Worm (Caenorhabditis elegans): ENCODE results near the gene K02A6.3.
A peak's percentile ranks its signal among the peaks of the same experiment; 100 is the strongest.

K02A6.3 gene

DNA sequence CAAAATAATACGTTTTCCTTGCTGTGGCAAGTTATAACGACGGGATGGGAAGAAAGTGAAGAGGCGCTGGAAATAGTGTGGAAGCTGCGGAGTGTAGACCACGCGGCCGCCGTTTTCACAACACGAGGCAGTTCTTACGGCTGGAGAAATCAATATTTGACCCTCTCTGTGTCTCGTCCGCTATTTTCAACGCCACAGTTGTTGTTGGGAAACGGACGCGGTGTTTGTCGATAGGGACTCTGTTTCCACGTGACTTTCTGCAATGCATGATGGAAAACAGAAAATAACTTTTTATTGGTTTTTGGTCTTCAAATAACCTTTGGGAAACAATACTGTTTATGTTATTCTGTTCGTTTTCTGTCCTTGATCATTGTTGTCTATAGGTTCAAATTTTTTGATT, at the start of gene K02A6.3 (continued):
- TF ChIP-seq C16A3.4 (tag; optimal IDR thresholded peaks at IDR 0.05): peak; percentile 90
- TF ChIP-seq nhr-71 (tag; optimal IDR thresholded peaks at IDR 0.05): peak; percentile 98
- peak; percentile 62 for TF ChIP-seq skn-1 (tag; optimal IDR thresholded peaks at IDR 0.05)
- TF ChIP-seq lin-39 (tag; optimal IDR thresholded peaks at IDR 0.05): peak; percentile 71
- peak; percentile 99 for TF ChIP-seq nhr-85 (tag)
- no peak for TF ChIP-seq ets-5 (GFP tag; IDR thresholded peaks at IDR 0.05)
- TF ChIP-seq lin-13 (GFP tag; optimal IDR thresholded peaks at IDR 0.05): peak; percentile 78
- no peak for TF ChIP-seq efl-3 (GFP tag; optimal IDR thresholded peaks at IDR 0.05)
- peak; percentile 33 for TF ChIP-seq fkh-4 (tag; optimal IDR thresholded peaks at IDR 0.05; ENCODE audit: borderline replicate concordance)
- peak; percentile 69 for TF ChIP-seq nhr-77 (tag; optimal IDR thresholded peaks at IDR 0.05)
- TF ChIP-seq ceh-88 (GFP tag; IDR thresholded peaks at IDR 0.05): peak; percentile 76
- no peak for TF ChIP-seq Y116A8C.19 (tag; optimal IDR thresholded peaks at IDR 0.05; ENCODE audit: borderline replicate concordance)
- TF ChIP-seq nhr-19 (GFP tag; conservative IDR thresholded peaks at IDR 0.05): peak; percentile 95
- peak; percentile 83 for TF ChIP-seq grh-1 (GFP tag; IDR thresholded peaks at IDR 0.05)
- peak; percentile 51 for TF ChIP-seq mab-9 (GFP tag; IDR thresholded peaks at IDR 0.05)
- peak; percentile 81 to 100 for TF ChIP-seq mdl-1 (tag; optimal IDR thresholded peaks at IDR 0.05)
- peak; percentile 57 for TF ChIP-seq sox-4 (tag; optimal IDR thresholded peaks at IDR 0.05)
- peak; percentile 77 for TF ChIP-seq ama-1 (optimal IDR thresholded peaks at IDR 0.05)
- TF ChIP-seq nhr-237 (tag; optimal IDR thresholded peaks at IDR 0.05): peak; percentile 43
- peak; percentile 96 for TF ChIP-seq nhr-90 (tag; optimal IDR thresholded peaks at IDR 0.05; ENCODE audit: poor library complexity)
- TF ChIP-seq mef-2 (tag; optimal IDR thresholded peaks at IDR 0.05): peak; percentile 85
- peak; percentile 65 for TF ChIP-seq ztf-4 (tag; optimal IDR thresholded peaks at IDR 0.05)
- peak; percentile 91 for TF ChIP-seq rnt-1 (tag; optimal IDR thresholded peaks at IDR 0.05)
- peak; percentile 62 to 89 for TF ChIP-seq lin-35 (GFP tag; optimal IDR thresholded peaks at IDR 0.05)
- peak; percentile 98 for TF ChIP-seq nhr-20 (tag; optimal IDR thresholded peaks at IDR 0.05)
- peak; percentile 46; the same call in 1 of the 2 replicates for TF ChIP-seq isw-1 (GFP tag; IDR thresholded peaks at IDR 0.05)
- no peak for TF ChIP-seq unc-62 (GFP tag; optimal IDR thresholded peaks at IDR 0.05)
- TF ChIP-seq hlh-17 (GFP tag; optimal IDR thresholded peaks at IDR 0.05; ENCODE audit: borderline replicate concordance): no peak
- TF ChIP-seq fos-1 (tag; optimal IDR thresholded peaks at IDR 0.05): peak; percentile 77
- TF ChIP-seq snpc-4 (tag; optimal IDR thresholded peaks at IDR 0.05): peak; percentile 74
- peak in 1 of 2 experiments; percentile 26 for TF ChIP-seq egl-27 (tag; optimal IDR thresholded peaks at IDR 0.05)

DNA sequence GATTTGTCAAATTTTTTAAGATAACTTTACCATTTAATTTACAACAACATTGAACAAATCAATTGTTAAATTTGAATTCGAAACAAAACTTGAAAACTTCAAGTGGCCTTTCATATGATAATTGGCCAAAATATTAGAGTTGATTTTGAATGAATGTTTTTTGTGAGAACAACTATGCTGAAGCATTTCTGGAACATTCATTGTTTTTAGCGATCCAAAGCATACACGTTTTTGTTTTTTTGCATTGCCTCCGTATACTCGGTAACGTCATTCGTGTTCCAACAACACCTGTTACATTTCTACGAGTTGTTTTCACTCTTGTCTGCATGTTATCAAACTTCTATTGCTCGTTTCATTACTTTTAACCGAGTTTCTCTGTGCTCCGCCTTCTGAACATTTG, 45.3 kb upstream of the K02A6.3 start:
- peak; percentile 26 for TF ChIP-seq nhr-85 (tag)
- TF ChIP-seq egl-13 (tag; optimal IDR thresholded peaks at IDR 0.05): no peak
- TF ChIP-seq efl-1 (optimal IDR thresholded peaks at IDR 0.05): no peak
- TF ChIP-seq efl-1 (GFP tag; optimal IDR thresholded peaks at IDR 0.05 in 1 of 2): peak in 1 of 2 experiments; percentile 55
- TF ChIP-seq vab-15 (tag; optimal IDR thresholded peaks at IDR 0.05): no peak

ce11 chrX:8276333-8276732, 44.6 kb upstream of the K02A6.3 start:
- no peak for TF ChIP-seq F16B12.6 (tag; optimal IDR thresholded peaks at IDR 0.05)
- no peak for TF ChIP-seq elt-2 (tag; optimal IDR thresholded peaks at IDR 0.05)
- TF ChIP-seq irx-1 (tag; optimal IDR thresholded peaks at IDR 0.05): no peak
- no peak for TF ChIP-seq unc-30 (tag; optimal IDR thresholded peaks at IDR 0.05)
- no peak for TF ChIP-seq pax-3 (tag; optimal IDR thresholded peaks at IDR 0.05)
- no peak for TF ChIP-seq nhr-28 (tag; optimal IDR thresholded peaks at IDR 0.05)
- TF ChIP-seq blmp-1 (tag; optimal IDR thresholded peaks at IDR 0.05): peak; percentile 91
- TF ChIP-seq ces-1 (GFP tag; optimal IDR thresholded peaks at IDR 0.05): no peak
- no peak for TF ChIP-seq ztf-4 (tag; optimal IDR thresholded peaks at IDR 0.05)
- TF ChIP-seq fkh-8 (tag; optimal IDR thresholded peaks at IDR 0.05): no peak
- TF ChIP-seq mep-1 (tag; optimal IDR thresholded peaks at IDR 0.05): peak; percentile 3
- TF ChIP-seq swsn-7 (tag; optimal IDR thresholded peaks at IDR 0.05): no peak
- no peak for TF ChIP-seq sptf-1 (tag; optimal IDR thresholded peaks at IDR 0.05)
- no peak for TF ChIP-seq ceh-8 (GFP tag; optimal IDR thresholded peaks at IDR 0.05)
- no peak for TF ChIP-seq tlp-1 (tag; optimal IDR thresholded peaks at IDR 0.05)
- TF ChIP-seq isw-1 (GFP tag; IDR thresholded peaks at IDR 0.05): no peak
- no peak for TF ChIP-seq zip-4 (GFP tag; optimal IDR thresholded peaks at IDR 0.05)
- TF ChIP-seq ceh-63 (GFP tag; optimal IDR thresholded peaks at IDR 0.05): no peak
- no peak for TF ChIP-seq ztf-11 (tag; optimal IDR thresholded peaks at IDR 0.05)
- no peak for TF ChIP-seq aly-2 (tag; optimal IDR thresholded peaks at IDR 0.05)
- TF ChIP-seq nhr-85 (tag): no peak
- no peak for TF ChIP-seq Y116A8C.19 (tag; optimal IDR thresholded peaks at IDR 0.05; ENCODE audit: borderline replicate concordance)
- TF ChIP-seq C16A3.4 (tag; optimal IDR thresholded peaks at IDR 0.05): no peak

Measured in whole organism, L1 larva.